Worm (Caenorhabditis elegans) whole organism, L4 larva: Measurements from ENCODE around the gene R04B3.2.

Source experiments
- D1046.2 ChIP-seq: fragments of 200-800 bp; sonication (Bioruptor generic); IDR thresholded peaks from 2 replicates; pipeline ENCODE4 v1.3.6; 2022; ENCODE audit warnings: missing genetic modification characterization, missing compliant biosample characterization
- Y105C5A.15 ChIP-seq: fragments of 200-800 bp; sonication (Bioruptor generic); IDR thresholded peaks from 2 replicates; pipeline ENCODE4 v1.3.6; 2022; ENCODE audit warnings: missing genetic modification characterization, missing compliant biosample characterization
- Y48G9A.11 ChIP-seq: fragments of 200-800 bp; sonication (Bioruptor generic); IDR thresholded peaks from 2 replicates; pipeline ENCODE4 v1.3.6; 2022; ENCODE audit warnings: missing genetic modification reagents, missing genetic modification characterization, missing compliant biosample characterization
- Y5F2A.4 ChIP-seq: fragments of 200-800 bp; sonication (Bioruptor generic); optimal IDR thresholded peaks from 2 replicates; lab custom pipeline; 2018; ENCODE audit warnings: mild to moderate bottlenecking, missing genetic modification characterization, missing compliant biosample characterization
- ZK337.2 ChIP-seq: fragments of 200-800 bp; sonication (Bioruptor generic); IDR thresholded peaks from 2 replicates; pipeline ENCODE4 v1.3.6; 2022; ENCODE audit warnings: missing genetic modification reagents, missing genetic modification characterization, missing compliant biosample characterization
- ZK546.5 ChIP-seq, 2 experiments: sonication (generic microtip); optimal IDR thresholded peaks; 2 replicates each; lab custom pipeline; 2017; ENCODE audit warnings: missing biosample characterization in 2 of 2, missing genetic modification characterization in 2 of 2
- aly-2 ChIP-seq: sonication (generic microtip); optimal IDR thresholded peaks from 2 replicates; lab custom pipeline; 2018; ENCODE audit warnings: missing biosample characterization, missing genetic modification characterization
- ama-1 ChIP-seq: fragments of 150-350 bp; optimal IDR thresholded peaks from 2 replicates; lab custom pipeline; 2014; ENCODE audit warnings: inconsistent platforms, mixed read lengths
- ceh-20 ChIP-seq: fragments of 200-800 bp; sonication (Bioruptor generic); IDR thresholded peaks from 2 replicates; pipeline ENCODE4 v1.3.6; 2022; ENCODE audit warnings: missing genetic modification reagents, missing genetic modification characterization, missing compliant biosample characterization
- ceh-62 ChIP-seq: sonication (generic microtip); optimal IDR thresholded peaks from 2 replicates; lab custom pipeline; 2017; ENCODE audit warnings: missing biosample characterization, missing genetic modification characterization
- ceh-82 ChIP-seq: sonication (generic microtip); optimal IDR thresholded peaks from 2 replicates; lab custom pipeline; 2017; ENCODE audit warnings: missing biosample characterization, missing genetic modification characterization
- ces-1 ChIP-seq: fragments of 150-350 bp; sonication (generic microtip); optimal IDR thresholded peaks from 4 replicates; lab custom pipeline; 2014; ENCODE audit warnings: missing biosample characterization, missing genetic modification reagents, missing genetic modification characterization
- cey-2 ChIP-seq: sonication (generic microtip); optimal IDR thresholded peaks from 3 replicates; lab custom pipeline; 2017; ENCODE audit warnings: missing genetic modification characterization, mild to moderate bottlenecking, missing compliant biosample characterization, antibody characterized with exemption, borderline replicate concordance; ENCODE audit not compliant: insufficient read depth
- ctbp-1 ChIP-seq: fragments of 200-800 bp; sonication (Bioruptor generic); IDR thresholded peaks from 2 replicates; pipeline ENCODE4 v1.3.6; 2022; ENCODE audit warnings: missing genetic modification reagents, missing genetic modification characterization, missing compliant biosample characterization
- daf-12 ChIP-seq: fragments of 150-350 bp; optimal IDR thresholded peaks from 2 replicates; lab custom pipeline; 2014; ENCODE audit warnings: missing biosample characterization, missing genetic modification reagents, missing genetic modification characterization
- dmd-9 ChIP-seq: fragments of 200-800 bp; sonication (Bioruptor generic); IDR thresholded peaks from 2 replicates; pipeline ENCODE4 v1.3.6; 2022; ENCODE audit warnings: missing genetic modification reagents, missing genetic modification characterization, missing compliant biosample characterization
- dve-1 ChIP-seq: sonication (generic microtip); optimal IDR thresholded peaks from 2 replicates; lab custom pipeline; 2017; ENCODE audit warnings: antibody characterized with exemption, mild to moderate bottlenecking, missing genetic modification characterization, missing compliant biosample characterization; ENCODE audit not compliant: insufficient read depth
- fkh-10 ChIP-seq: fragments of 150-350 bp; optimal IDR thresholded peaks from 2 replicates; lab custom pipeline; 2014; ENCODE audit warnings: missing biosample characterization, missing genetic modification reagents, missing genetic modification characterization
- hif-1 ChIP-seq, 2 experiments: sonication (generic microtip); optimal IDR thresholded peaks; 2 replicates each; lab custom pipeline; 2016 to 2017; ENCODE audit warnings: missing compliant biosample characterization in 2 of 2, missing genetic modification characterization in 2 of 2, missing genetic modification reagents in 2 of 2, missing genotype in 2 of 2, mild to moderate bottlenecking in 1 of 2
- hlh-30 ChIP-seq: sonication (generic microtip); optimal IDR thresholded peaks from 2 replicates; lab custom pipeline; 2017; ENCODE audit warnings: antibody characterized with exemption, mild to moderate bottlenecking, missing genetic modification characterization, missing compliant biosample characterization; ENCODE audit not compliant: insufficient read depth
- lir-3 ChIP-seq: sonication (generic microtip); optimal IDR thresholded peaks from 2 replicates; lab custom pipeline; 2016; ENCODE audit warnings: mild to moderate bottlenecking, missing genetic modification characterization, missing compliant biosample characterization
- mdl-1 ChIP-seq, 2 experiments: fragments of 150-350 bp in 1 of 2; sonication (generic microtip) in 1 of 2; optimal IDR thresholded peaks; 2 replicates each; lab custom pipeline; 2014 to 2017; ENCODE audit warnings: missing biosample characterization in 2 of 2, missing genetic modification characterization in 2 of 2
- mxl-2 ChIP-seq: fragments of 200-800 bp; sonication (Bioruptor generic); conservative IDR thresholded peaks from 2 replicates; pipeline ENCODE4 v1.3.6; 2022; ENCODE audit warnings: missing genetic modification reagents, missing genetic modification characterization, missing compliant biosample characterization
- mxl-3 ChIP-seq: fragments of 200-800 bp; sonication (Bioruptor generic); optimal IDR thresholded peaks from 2 replicates; lab custom pipeline; 2018; ENCODE audit warnings: mild to moderate bottlenecking, missing genetic modification characterization, missing compliant biosample characterization
- nhr-28 ChIP-seq: fragments of 150-350 bp; optimal IDR thresholded peaks from 2 replicates; lab custom pipeline; 2014; ENCODE audit warnings: missing biosample characterization, missing genetic modification characterization
- nhr-41 ChIP-seq: fragments of 200-800 bp; sonication (Bioruptor generic); IDR thresholded peaks from 2 replicates; pipeline ENCODE4 v1.3.6; 2022; ENCODE audit warnings: missing genetic modification reagents, missing genetic modification characterization, missing compliant biosample characterization
- nhr-42 ChIP-seq: fragments of 200-800 bp; sonication (Bioruptor generic); IDR thresholded peaks from 2 replicates; pipeline ENCODE4 v1.3.6; 2022; ENCODE audit warnings: missing genetic modification characterization, missing compliant biosample characterization
- nhr-48 ChIP-seq: sonication (generic microtip); optimal IDR thresholded peaks from 2 replicates; lab custom pipeline; 2016; ENCODE audit warnings: mild to moderate bottlenecking, missing genetic modification characterization, missing compliant biosample characterization
- nhr-6 ChIP-seq: fragments of 150-350 bp; optimal IDR thresholded peaks from 2 replicates; lab custom pipeline; 2014; ENCODE audit warnings: missing biosample characterization, missing genetic modification characterization
- pqm-1 ChIP-seq: sonication (generic microtip); optimal IDR thresholded peaks from 2 replicates; lab custom pipeline; 2017; ENCODE audit warnings: missing biosample characterization, missing genetic modification characterization
- rbr-2 ChIP-seq: sonication (generic microtip); optimal IDR thresholded peaks from 2 replicates; lab custom pipeline; 2016; ENCODE audit warnings: missing genotype, missing genetic modification characterization, missing compliant biosample characterization
- snpc-1.2 ChIP-seq: fragments of 200-800 bp; sonication (Bioruptor generic); IDR thresholded peaks from 2 replicates; pipeline ENCODE4 v1.3.6; 2022; ENCODE audit warnings: missing genetic modification reagents, missing genetic modification characterization, missing compliant biosample characterization
- spr-3 ChIP-seq: fragments of 200-800 bp; sonication (Bioruptor generic); optimal IDR thresholded peaks from 2 replicates; lab custom pipeline; 2018; ENCODE audit warnings: mild to moderate bottlenecking, missing genetic modification characterization, missing compliant biosample characterization
- tag-97 ChIP-seq: fragments of 200-800 bp; sonication (Bioruptor generic); IDR thresholded peaks from 2 replicates; pipeline ENCODE4 v1.3.6; 2022; ENCODE audit warnings: missing genetic modification characterization, missing compliant biosample characterization
- unc-130 ChIP-seq: sonication (generic microtip); optimal IDR thresholded peaks from 2 replicates; lab custom pipeline; 2016; ENCODE audit warnings: missing genetic modification reagents, missing genetic modification characterization, missing compliant biosample characterization
- unc-39 ChIP-seq: sonication (generic microtip); optimal IDR thresholded peaks from 2 replicates; lab custom pipeline; 2017; ENCODE audit warnings: missing biosample characterization, missing genetic modification characterization
- zag-1 ChIP-seq: fragments of 150-350 bp; optimal IDR thresholded peaks from 2 replicates; lab custom pipeline; 2014; ENCODE audit warnings: missing biosample characterization, missing genetic modification characterization
- zfp-2 ChIP-seq: sonication (generic microtip); optimal IDR thresholded peaks from 2 replicates; lab custom pipeline; 2016; ENCODE audit warnings: mild to moderate bottlenecking, missing genetic modification characterization, missing compliant biosample characterization
- zfp-3 ChIP-seq: fragments of 200-800 bp; sonication (Bioruptor generic); conservative IDR thresholded peaks from 2 replicates; pipeline ENCODE4 v1.3.6; 2022; ENCODE audit warnings: missing genetic modification reagents, missing genetic modification characterization, missing compliant biosample characterization
- ztf-11 ChIP-seq: fragments of 150-350 bp; optimal IDR thresholded peaks from 2 replicates; lab custom pipeline; 2014; ENCODE audit warnings: missing biosample characterization, missing genetic modification characterization

R04B3.2 gene

ce11 chrX:2475873-2476272 lies 2.4 kb upstream of the R04B3.2 start, which contains the start of gene R04B3.3 (continued):
- TF ChIP-seq daf-12 (tag; lab: Kevin White, UChicago) (no peak), mxl-2 (GFP tag; lab: Robert Waterston, UW) (no peak)

ce11 chrX:2471303-2471702 lies 2.2 kb downstream of the R04B3.2 start, which contains the start of gene R04B3.1:
TSS of gene R04B3.1 (minus strand) at chrX:2471403.
- TF ChIP-seq rbr-2 (no peak), ces-1 (no peak), ceh-20 (GFP tag; lab: Robert Waterston, UW) (no peak), ZK546.5 (tag; optimal IDR thresholded peaks at IDR 0.05; lab: Kevin White, UChicago) (no peak), unc-130 (no peak), nhr-6 (tag; lab: Kevin White, UChicago) (no peak), zfp-2 (tag; lab: Kevin White, UChicago) (no peak), ztf-11 (tag; lab: Kevin White, UChicago) (no peak), ZK337.2 (no peak), pqm-1 (no peak), dve-1 (no peak), mdl-1 (tag; optimal IDR thresholded peaks at IDR 0.05; lab: Kevin White, UChicago) (no peak), mxl-3 (GFP tag; lab: Kevin White, UChicago) (no peak), D1046.2 (GFP tag; lab: Robert Waterston, UW) (no peak), Y105C5A.15 (GFP tag; lab: Robert Waterston, UW) (no peak), unc-39 (no peak), aly-2 (tag; lab: Kevin White, UChicago) (no peak), ceh-82 (tag; lab: Kevin White, UChicago) (no peak), lir-3 (no peak), spr-3 (no peak)

- TF ChIP-seq ctbp-1 (GFP tag; lab: Robert Waterston, UW) (0 out of 2 replicates have a peak, but pooled peaks have one; percentile 29), nhr-41 (GFP tag; lab: Robert Waterston, UW) (no peak)
- TF ChIP-seq, all 104 proteins: peak for 1
These were observed 9.5 kb downstream of the R04B3.2 start for ce11 chrX:2464064-2464463.

ce11 chrX:2461742-2462141 lies 11.8 kb downstream of the R04B3.2 start:
- TF ChIP-seq ceh-82 (tag; lab: Kevin White, UChicago) (no peak), nhr-28 (tag; lab: Kevin White, UChicago) (no peak), snpc-1.2 (no peak), zag-1 (no peak), fkh-10 (GFP tag; lab: Kevin White, UChicago) (no peak), cey-2 (tag; lab: Kevin White, UChicago) (no peak), Y5F2A.4 (GFP tag; lab: Kevin White, UChicago) (no peak), zfp-3 (GFP tag; lab: Robert Waterston, UW) (no peak), ama-1 (lab: Kevin White, UChicago) (no peak), ZK546.5 (tag; optimal IDR thresholded peaks at IDR 0.05; lab: Kevin White, UChicago) (no peak), unc-130 (no peak), Y48G9A.11 (no peak), nhr-48 (tag; lab: Kevin White, UChicago) (no peak), dmd-9 (GFP tag; lab: Robert Waterston, UW) (no peak), hlh-30 (tag; lab: Kevin White, UChicago) (no peak), nhr-42 (GFP tag; lab: Robert Waterston, UW) (no peak), tag-97 (GFP tag; lab: Robert Waterston, UW) (no peak), ceh-62 (tag; lab: Kevin White, UChicago) (no peak), hif-1 (tag; optimal IDR thresholded peaks at IDR 0.05; lab: Kevin White, UChicago) (no peak)
- TF ChIP-seq, all 104 proteins: peak for 0
